Worm (Caenorhabditis elegans): ENCODE data around the gene cdh-3.

cdh-3 gene

DNA sequence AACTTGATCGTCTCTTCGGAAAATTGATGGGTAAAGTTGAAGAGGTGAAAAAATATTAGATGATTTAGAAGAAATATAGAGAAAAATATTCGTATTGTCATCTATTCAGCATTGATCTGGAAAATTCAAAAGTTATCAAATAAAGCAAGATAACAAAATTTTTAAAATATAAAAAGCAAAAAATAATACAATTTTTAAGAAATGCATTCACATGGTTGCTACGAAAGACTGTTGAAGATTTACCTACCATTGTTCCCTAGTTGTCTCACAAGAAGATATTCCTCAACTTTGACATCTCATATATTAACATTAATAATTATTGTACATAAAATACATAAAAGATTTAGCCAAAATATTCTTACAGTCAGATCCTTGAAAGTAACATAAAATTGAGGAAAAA is at the start of gene cdh-3:
Gene cdh-3 (minus strand): TSS at position 101 of the 400 bp plus-strand sequence.
- TF ChIP-seq madf-5 (GFP tag; IDR thresholded peaks at IDR 0.05) (no peak), lsy-2 (tag; optimal IDR thresholded peaks at IDR 0.05) (no peak), ctbp-1 (GFP tag; IDR thresholded peaks at IDR 0.05) (no peak), madf-9 (GFP tag; conservative IDR thresholded peaks at IDR 0.05) (no peak), ces-1 (GFP tag; optimal IDR thresholded peaks at IDR 0.05) (no peak), arid-1 (GFP tag; conservative IDR thresholded peaks at IDR 0.05) (no peak), ceh-28 (tag; optimal IDR thresholded peaks at IDR 0.05) (no peak), ceh-20 (GFP tag; IDR thresholded peaks at IDR 0.05) (no peak), nhr-11 (tag; optimal IDR thresholded peaks at IDR 0.05) (no peak), egl-43 (GFP tag; IDR thresholded peaks at IDR 0.05) (no peak), ceh-44 (GFP tag; IDR thresholded peaks at IDR 0.05) (no peak), dmd-8 (GFP tag; IDR thresholded peaks at IDR 0.05) (no peak), nhr-41 (GFP tag; IDR thresholded peaks at IDR 0.05) (no peak), lim-7 (GFP tag; IDR thresholded peaks at IDR 0.05) (no peak), unc-62 (GFP tag; optimal IDR thresholded peaks at IDR 0.05 in 1 of 2) (no peak), unc-62 (tag; optimal IDR thresholded peaks at IDR 0.05) (no peak)

DNA sequence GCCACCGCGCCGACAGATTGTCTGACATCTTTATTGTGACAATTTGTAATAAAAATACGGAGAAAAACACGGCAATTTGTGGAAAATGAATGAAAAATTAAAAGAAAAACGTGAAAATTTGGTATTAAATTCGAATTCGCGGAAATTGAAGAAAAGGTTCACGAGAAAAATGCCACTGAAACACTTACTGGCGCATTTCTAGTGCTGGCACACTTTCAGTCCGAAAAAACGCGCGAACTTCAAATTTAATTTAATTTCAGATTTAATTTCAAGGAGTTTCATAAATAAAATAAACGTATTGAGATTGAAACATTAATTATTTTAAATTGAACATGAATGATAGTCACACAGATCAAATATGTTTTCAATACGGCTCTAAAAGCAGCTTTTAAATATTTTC is 41.1 kb upstream of the cdh-3 start, which contains the start of gene cyk-7:
Gene cyk-7 (minus strand): TSS at position 99 of the 400 bp plus-strand sequence.
- TF ChIP-seq mdl-1 (tag; optimal IDR thresholded peaks at IDR 0.05) (no peak), D1046.2 (GFP tag; IDR thresholded peaks at IDR 0.05) (no peak), nhr-237 (tag; optimal IDR thresholded peaks at IDR 0.05) (no peak), unc-130 (GFP tag; optimal IDR thresholded peaks at IDR 0.05) (peak; percentile 17), ceh-20 (GFP tag; IDR thresholded peaks at IDR 0.05) (no peak), F49E8.2 (tag; optimal IDR thresholded peaks at IDR 0.05; ENCODE audit: borderline replicate concordance) (peak; percentile 69), nhr-77 (tag; optimal IDR thresholded peaks at IDR 0.05) (no peak), snpc-1.2 (GFP tag; IDR thresholded peaks at IDR 0.05) (no peak), ces-1 (GFP tag; optimal IDR thresholded peaks at IDR 0.05) (no peak), Y75B8A.6 (GFP tag; IDR thresholded peaks at IDR 0.05) (no peak), lim-7 (GFP tag; IDR thresholded peaks at IDR 0.05) (no peak), daf-19 (GFP tag; conservative IDR thresholded peaks at IDR 0.05) (no peak), dpl-1 (GFP tag; optimal IDR thresholded peaks at IDR 0.05) (peak; percentile 45), aly-2 (tag; optimal IDR thresholded peaks at IDR 0.05) (no peak), nhr-42 (GFP tag; IDR thresholded peaks at IDR 0.05) (no peak), pha-4 (GFP tag; IDR thresholded peaks at IDR 0.05) (no peak), pha-4 (tag; optimal IDR thresholded peaks at IDR 0.05) (no peak), ceh-28 (tag; optimal IDR thresholded peaks at IDR 0.05) (no peak)

DNA sequence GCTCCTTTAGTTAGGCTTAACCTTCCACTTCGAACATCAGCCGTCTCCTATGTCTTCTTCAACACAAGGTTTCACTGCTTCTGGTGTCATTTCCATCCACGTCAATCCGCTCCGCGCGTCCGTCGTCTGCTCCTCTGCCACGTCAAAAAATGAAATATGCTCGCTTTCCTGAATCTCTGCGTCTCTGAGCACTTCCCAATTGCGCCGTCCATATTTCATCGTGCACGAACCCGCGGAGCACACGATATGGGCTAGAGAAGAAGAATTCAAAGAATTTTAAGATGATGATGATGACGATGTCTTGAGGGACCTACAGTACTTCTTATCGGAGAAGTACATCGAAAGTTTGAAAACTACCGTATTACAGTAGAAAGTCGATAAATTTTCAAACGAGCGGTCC is 38.7 kb upstream of the cdh-3 start:
- TF ChIP-seq unc-62 (GFP tag; optimal IDR thresholded peaks at IDR 0.05 in 1 of 2) (peak in 1 of 2 experiments; percentile 99), unc-62 (tag; optimal IDR thresholded peaks at IDR 0.05) (no peak), madf-9 (GFP tag; conservative IDR thresholded peaks at IDR 0.05) (no peak)

DNA sequence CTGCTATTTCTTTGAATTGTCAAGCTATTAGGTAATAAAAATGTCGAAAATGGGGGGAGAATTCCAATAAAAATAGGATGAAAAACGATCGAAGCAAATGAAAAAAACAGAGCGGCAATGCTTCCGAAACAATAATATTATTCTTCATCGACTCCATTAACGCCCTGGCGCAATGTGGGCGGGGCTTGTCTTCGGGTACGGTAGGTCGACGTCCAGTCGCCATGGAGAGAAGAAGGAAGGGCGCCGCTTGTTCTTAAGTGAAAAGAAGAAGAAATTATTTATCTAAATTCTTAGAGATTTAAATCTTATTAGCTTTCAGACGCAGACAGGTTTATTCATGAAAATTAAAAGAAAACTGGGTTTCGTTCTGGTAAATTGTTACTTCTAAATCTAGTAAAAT is 38.0 kb upstream of the cdh-3 start:
- no peak for TF ChIP-seq ZK337.2 (GFP tag; IDR thresholded peaks at IDR 0.05)
- TF ChIP-seq duxl-1 (tag; optimal IDR thresholded peaks at IDR 0.05; ENCODE audit: poor library complexity) = peak; percentile 24
- no peak for TF ChIP-seq hmg-1.1 (GFP tag; IDR thresholded peaks at IDR 0.05)
- no peak for TF ChIP-seq lin-15B (tag; optimal IDR thresholded peaks at IDR 0.05)
- TF ChIP-seq lim-7 (GFP tag; IDR thresholded peaks at IDR 0.05) = no peak
- TF ChIP-seq R02D3.7 (tag; optimal IDR thresholded peaks at IDR 0.05) = no peak
- no peak for TF ChIP-seq F49E8.2 (tag; optimal IDR thresholded peaks at IDR 0.05; ENCODE audit: borderline replicate concordance)
- TF ChIP-seq nhr-77 (tag; optimal IDR thresholded peaks at IDR 0.05) = no peak
- no peak for TF ChIP-seq ztf-7 (tag; optimal IDR thresholded peaks at IDR 0.05)
- peak in 1 of 2 experiments; percentile 56 for TF ChIP-seq lsy-2 (tag; optimal IDR thresholded peaks at IDR 0.05)
